Worm (Caenorhabditis elegans) whole organism, early embryonic: ENCODE measurements around the gene sri-1.

Experiments used
- aly-1 ChIP-seq: sonication (generic microtip); optimal IDR thresholded peaks from 2 replicates; lab custom pipeline; 2016; ENCODE audit warnings: missing genetic modification characterization, missing compliant biosample characterization
- ama-1 ChIP-seq: fragments of 150-350 bp; optimal IDR thresholded peaks from 2 replicates; lab custom pipeline; 2014
- ceh-13 ChIP-seq: fragments of 200-800 bp; sonication (Bioruptor generic); optimal IDR thresholded peaks from 2 replicates; lab custom pipeline; 2018; ENCODE audit warnings: mild to moderate bottlenecking, missing genetic modification characterization, missing compliant biosample characterization
- ceh-36 ChIP-seq: sonication (generic microtip); optimal IDR thresholded peaks from 2 replicates; lab custom pipeline; 2016; ENCODE audit warnings: missing genetic modification characterization, inconsistent platforms, missing compliant biosample characterization
- ets-7 ChIP-seq: sonication (generic microtip); optimal IDR thresholded peaks from 2 replicates; lab custom pipeline; 2016; ENCODE audit warnings: missing genotype, missing genetic modification characterization, missing compliant biosample characterization
- flt-1 ChIP-seq: fragments of 200-800 bp; sonication (Bioruptor generic); IDR thresholded peaks from 2 replicates; pipeline ENCODE4 v1.3.6; 2022; ENCODE audit warnings: missing genetic modification characterization, missing compliant biosample characterization
- hmg-4 ChIP-seq: fragments of 200-800 bp; sonication (Bioruptor generic); optimal IDR thresholded peaks from 2 replicates; lab custom pipeline; 2018; ENCODE audit warnings: mild to moderate bottlenecking, missing genetic modification characterization, missing compliant biosample characterization
- scrt-1 ChIP-seq: fragments of 200-800 bp; sonication (Bioruptor generic); IDR thresholded peaks from 2 replicates; pipeline ENCODE4 v1.3.6; 2022; ENCODE audit warnings: missing genetic modification characterization, missing compliant biosample characterization
- tbx-11 ChIP-seq: fragments of 200-800 bp; sonication (Bioruptor generic); IDR thresholded peaks from 2 replicates; pipeline ENCODE4 v1.3.6; 2022; ENCODE audit warnings: missing genetic modification characterization, missing compliant biosample characterization

- TF ChIP-seq ama-1 (no peak), ceh-13 (GFP tag; lab: Kevin White, UChicago) (no peak), flt-1 (GFP tag; lab: Robert Waterston, UW) (no peak), scrt-1 (GFP tag; lab: Robert Waterston, UW) (no peak), tbx-11 (no peak), ets-7 (tag; lab: Kevin White, UChicago) (no peak), hmg-4 (GFP tag; lab: Kevin White, UChicago) (no peak), aly-1 (tag; lab: Kevin White, UChicago) (no peak), ceh-36 (tag; lab: Kevin White, UChicago) (no peak)
Observed at ce11 chrV:15996655-15997186, 29.3 kb upstream of the sri-1 start, which contains the start of the genes C06C6.9 and C06C6.8.
